Worm (Caenorhabditis elegans) whole organism, L1 larva: Measurements from ENCODE around the gene F37C4.5.

ENCODE experiments used
- aly-2 ChIP-seq: fragments of 150-350 bp; optimal IDR thresholded peaks from 2 replicates; lab custom pipeline; 2014; ENCODE audit warnings: missing biosample characterization, missing genetic modification characterization
- blmp-1 ChIP-seq: fragments of 150-350 bp; optimal IDR thresholded peaks from 2 replicates; lab custom pipeline; 2014; ENCODE audit warnings: missing biosample characterization, missing genetic modification characterization
- ceh-63 ChIP-seq: fragments of 200-800 bp; sonication (Bioruptor generic); optimal IDR thresholded peaks from 2 replicates; lab custom pipeline; 2018; ENCODE audit warnings: mild to moderate bottlenecking, missing genetic modification characterization, missing compliant biosample characterization
- ceh-8 ChIP-seq: fragments of 200-800 bp; sonication (Bioruptor generic); optimal IDR thresholded peaks from 2 replicates; lab custom pipeline; 2018; ENCODE audit warnings: mild to moderate bottlenecking, missing genetic modification characterization, moderate library complexity, missing compliant biosample characterization
- ceh-82 ChIP-seq, 3 experiments: fragments of 150-350 bp in 1 of 3; sonication (generic microtip) in 2 of 3; optimal IDR thresholded peaks; 2 replicates each; lab custom pipeline; 2014 to 2017; ENCODE audit warnings: missing biosample characterization in 3 of 3, missing genetic modification characterization in 3 of 3
- dsc-1 ChIP-seq: sonication (generic microtip); optimal IDR thresholded peaks from 2 replicates; lab custom pipeline; 2016; ENCODE audit warnings: mild to moderate bottlenecking, missing genetic modification characterization, missing compliant biosample characterization
- efl-1 ChIP-seq, 4 experiments: fragments of 150-350 bp; optimal IDR thresholded peaks in 3 of 4; peaks in 1 of 4; 1 replicate in 1 of 4; 2 replicates in 3 of 4; lab custom pipeline; 2014; ENCODE audit warnings: missing biosample characterization in 2 of 4, missing genetic modification characterization in 2 of 4, missing genetic modification reagents in 2 of 4
- efl-3 ChIP-seq: fragments of 200-800 bp; sonication (Bioruptor generic); optimal IDR thresholded peaks from 2 replicates; lab custom pipeline; 2018; ENCODE audit warnings: mild to moderate bottlenecking, missing genetic modification characterization, missing compliant biosample characterization
- elt-3 ChIP-seq, 6 experiments: fragments of 150-350 bp in 1 of 6; sonication (generic microtip); optimal IDR thresholded peaks; 2 replicates each; lab custom pipeline; 2017 to 2018; ENCODE audit warnings: missing biosample characterization in 6 of 6, missing genetic modification characterization in 6 of 6, inconsistent platforms in 1 of 6
- fkh-4 ChIP-seq: sonication (generic microtip); optimal IDR thresholded peaks from 2 replicates; lab custom pipeline; 2016; ENCODE audit warnings: missing compliant biosample characterization, missing genetic modification characterization, borderline replicate concordance
- fkh-8 ChIP-seq: sonication (generic microtip); optimal IDR thresholded peaks from 2 replicates; lab custom pipeline; 2016; ENCODE audit warnings: mild to moderate bottlenecking, missing genetic modification characterization, missing compliant biosample characterization
- grh-1 ChIP-seq: fragments of 200-800 bp; sonication (Bioruptor generic); IDR thresholded peaks from 2 replicates; pipeline ENCODE4 v1.3.6; 2022; ENCODE audit warnings: missing genetic modification reagents, missing genetic modification characterization, missing compliant biosample characterization
- hlh-17 ChIP-seq: fragments of 200-800 bp; sonication (Bioruptor generic); optimal IDR thresholded peaks from 2 replicates; lab custom pipeline; 2018; ENCODE audit warnings: missing genetic modification characterization, mild to moderate bottlenecking, missing compliant biosample characterization, moderate library complexity, borderline replicate concordance
- jun-1 ChIP-seq: fragments of 150-350 bp; optimal IDR thresholded peaks from 2 replicates; lab custom pipeline; 2014; ENCODE audit warnings: missing biosample characterization, missing genetic modification reagents, missing genetic modification characterization
- lin-14 ChIP-seq: fragments of 200-800 bp; sonication (Bioruptor generic); optimal IDR thresholded peaks from 2 replicates; lab custom pipeline; 2018; ENCODE audit warnings: mild to moderate bottlenecking, missing genetic modification characterization, moderate library complexity, missing compliant biosample characterization
- lin-15B ChIP-seq: fragments of 150-350 bp; sonication (generic microtip); optimal IDR thresholded peaks from 3 replicates; lab custom pipeline; 2014; ENCODE audit warnings: missing biosample characterization, missing genetic modification characterization
- mdl-1 ChIP-seq, 2 experiments: fragments of 150-350 bp; optimal IDR thresholded peaks; 2 replicates each; lab custom pipeline; 2014 to 2017; ENCODE audit warnings: missing biosample characterization in 2 of 2, missing genetic modification characterization in 2 of 2, inconsistent platforms in 1 of 2
- nhr-47 ChIP-seq: sonication (generic microtip); optimal IDR thresholded peaks from 2 replicates; lab custom pipeline; 2016; ENCODE audit warnings: mild to moderate bottlenecking, missing genetic modification characterization, moderate library complexity, missing compliant biosample characterization
- nhr-71 ChIP-seq: sonication (generic microtip); optimal IDR thresholded peaks from 2 replicates; lab custom pipeline; 2016; ENCODE audit warnings: mild to moderate bottlenecking, missing genetic modification characterization, moderate library complexity, missing compliant biosample characterization
- nhr-85 ChIP-seq: sonication (generic microtip); peaks from one replicate; lab custom pipeline; 2016; ENCODE audit warnings: missing genetic modification characterization, inconsistent platforms, missing compliant biosample characterization
- pax-3 ChIP-seq: fragments of 200-800 bp; sonication (Bioruptor generic); optimal IDR thresholded peaks from 2 replicates; lab custom pipeline; 2018; ENCODE audit warnings: mild to moderate bottlenecking, missing genetic modification characterization, moderate library complexity, missing compliant biosample characterization
- pqm-1 ChIP-seq: sonication (generic microtip); optimal IDR thresholded peaks from 3 replicates; lab custom pipeline; 2017; ENCODE audit warnings: missing biosample characterization, missing genetic modification characterization
- snu-23 ChIP-seq: sonication (generic microtip); optimal IDR thresholded peaks from 2 replicates; lab custom pipeline; 2016; ENCODE audit warnings: missing genetic modification characterization, missing compliant biosample characterization
- sox-4 ChIP-seq: sonication (generic microtip); optimal IDR thresholded peaks from 2 replicates; lab custom pipeline; 2016; ENCODE audit warnings: missing genetic modification characterization, missing compliant biosample characterization
- sptf-1 ChIP-seq: fragments of 150-350 bp; optimal IDR thresholded peaks from 2 replicates; lab custom pipeline; 2014; ENCODE audit warnings: missing biosample characterization, missing genetic modification characterization
- swsn-7 ChIP-seq: sonication (generic microtip); optimal IDR thresholded peaks from 2 replicates; lab custom pipeline; 2016; ENCODE audit warnings: missing genetic modification characterization, missing compliant biosample characterization
- unc-86 ChIP-seq: sonication (generic microtip); optimal IDR thresholded peaks from 2 replicates; lab custom pipeline; 2016; ENCODE audit warnings: missing genetic modification characterization, missing compliant biosample characterization
- vab-15 ChIP-seq: sonication (generic microtip); optimal IDR thresholded peaks from 2 replicates; lab custom pipeline; 2017; ENCODE audit warnings: missing genotype, mild to moderate bottlenecking, missing genetic modification characterization, missing compliant biosample characterization
- zip-4 ChIP-seq: fragments of 200-800 bp; sonication (Bioruptor generic); optimal IDR thresholded peaks from 2 replicates; lab custom pipeline; 2018; ENCODE audit warnings: mild to moderate bottlenecking, missing genetic modification characterization, moderate library complexity, missing compliant biosample characterization
- ztf-11 ChIP-seq, 2 experiments: sonication (generic microtip); optimal IDR thresholded peaks; 2 replicates each; lab custom pipeline; 2016 to 2017; ENCODE audit warnings: missing genetic modification characterization in 2 of 2, missing biosample characterization in 1 of 2, missing compliant biosample characterization in 1 of 2
- ztf-4 ChIP-seq: fragments of 150-350 bp; optimal IDR thresholded peaks from 2 replicates; lab custom pipeline; 2014; ENCODE audit warnings: missing biosample characterization, missing genetic modification characterization

F37C4.5 gene

ce11 chrIV:3835065-3835464, 38.5 kb downstream of the F37C4.5 start, which contains the start of gene cal-3:
cal-3 (minus strand) TSS chrIV:3835165.
- TF ChIP-seq efl-1 (optimal IDR thresholded peaks at IDR 0.05; lab: Kevin White, UChicago) (no peak), efl-1 (GFP tag; optimal IDR thresholded peaks at IDR 0.05 in 1 of 2; lab: Kevin White, UChicago) (peak in 1 of 2 experiments; percentile 19), nhr-71 (no peak), ceh-8 (GFP tag; lab: Kevin White, UChicago) (no peak), fkh-4 (tag; lab: Kevin White, UChicago) (no peak), ztf-11 (tag; optimal IDR thresholded peaks at IDR 0.05; lab: Kevin White, UChicago) (no peak)

- TF ChIP-seq fkh-8 (tag; lab: Kevin White, UChicago) (peak; percentile 24), efl-3 (GFP tag; lab: Kevin White, UChicago) (no peak), dsc-1 (tag; lab: Kevin White, UChicago) (peak; percentile 87), sox-4 (peak; percentile 42), ceh-8 (GFP tag; lab: Kevin White, UChicago) (no peak), pax-3 (peak; percentile 42), efl-1 (optimal IDR thresholded peaks at IDR 0.05; lab: Kevin White, UChicago) (no peak), efl-1 (GFP tag; optimal IDR thresholded peaks at IDR 0.05 in 1 of 2; lab: Kevin White, UChicago) (peak in 1 of 2 experiments; percentile 4), nhr-71 (no peak)
- TF ChIP-seq, all 84 proteins: peak for 5
Measured at ce11 chrIV:3833778-3834177, 39.8 kb downstream of the F37C4.5 start.

ce11 chrIV:3832040-3832439, 41.6 kb downstream of the F37C4.5 start:
- peak; percentile 75 for TF ChIP-seq fkh-8 (tag; lab: Kevin White, UChicago)
- peak; percentile 52 for TF ChIP-seq nhr-71
- TF ChIP-seq efl-1 (optimal IDR thresholded peaks at IDR 0.05; lab: Kevin White, UChicago), result no peak
- TF ChIP-seq efl-1 (GFP tag; optimal IDR thresholded peaks at IDR 0.05 in 1 of 2; lab: Kevin White, UChicago), result peak in 1 of 2 experiments; percentile 73
- no peak for TF ChIP-seq hlh-17
- TF ChIP-seq dsc-1 (tag; lab: Kevin White, UChicago), result peak; percentile 58
- TF ChIP-seq mdl-1 (tag; optimal IDR thresholded peaks at IDR 0.05; lab: Kevin White, UChicago), result no peak
- TF ChIP-seq nhr-47 (tag; lab: Kevin White, UChicago), result peak; percentile 40
- TF ChIP-seq pax-3, result peak; percentile 32

ce11 chrIV:3827724-3828123, 45.9 kb downstream of the F37C4.5 start:
- no peak for TF ChIP-seq aly-2
- TF ChIP-seq pax-3, result no peak
- TF ChIP-seq ceh-82 (tag; optimal IDR thresholded peaks at IDR 0.05; lab: Kevin White, UChicago), result no peak
- TF ChIP-seq fkh-8 (tag; lab: Kevin White, UChicago), result no peak
- TF ChIP-seq sptf-1, result no peak
- no peak for TF ChIP-seq nhr-71
- TF ChIP-seq ztf-4 (tag; lab: Kevin White, UChicago), result no peak
- TF ChIP-seq grh-1 (GFP tag; lab: Robert Waterston, UW), result no peak
- no peak for TF ChIP-seq ceh-63 (GFP tag; lab: Kevin White, UChicago)
- peak; percentile 44 for TF ChIP-seq nhr-85 (tag; lab: Kevin White, UChicago)
- peak; percentile 88 for TF ChIP-seq blmp-1 (tag; lab: Kevin White, UChicago)

- TF ChIP-seq ceh-63 (GFP tag; lab: Kevin White, UChicago), result no peak
- no peak for TF ChIP-seq sox-4
- TF ChIP-seq efl-1 (optimal IDR thresholded peaks at IDR 0.05; lab: Kevin White, UChicago), result no peak
- TF ChIP-seq efl-1 (GFP tag; optimal IDR thresholded peaks at IDR 0.05 in 1 of 2; lab: Kevin White, UChicago), result no peak
- no peak for TF ChIP-seq elt-3 (tag; optimal IDR thresholded peaks at IDR 0.05; lab: Kevin White, UChicago)
- TF ChIP-seq swsn-7 (tag; lab: Kevin White, UChicago), result no peak
- no peak for TF ChIP-seq unc-86 (tag; lab: Kevin White, UChicago)
- TF ChIP-seq lin-14, result peak; percentile 37
- TF ChIP-seq sptf-1, result no peak
- TF ChIP-seq nhr-71, result peak; percentile 1
- TF ChIP-seq dsc-1 (tag; lab: Kevin White, UChicago), result no peak
- no peak for TF ChIP-seq ceh-82 (tag; optimal IDR thresholded peaks at IDR 0.05; lab: Kevin White, UChicago)
- peak; percentile 76 for TF ChIP-seq nhr-85 (tag; lab: Kevin White, UChicago)
- peak; percentile 74 for TF ChIP-seq vab-15 (tag; lab: Kevin White, UChicago)
- TF ChIP-seq lin-15B (tag; lab: Kevin White, UChicago), result no peak
- no peak for TF ChIP-seq zip-4 (GFP tag; lab: Kevin White, UChicago)
- no peak for TF ChIP-seq pqm-1
- TF ChIP-seq snu-23, result peak; percentile 14
- TF ChIP-seq jun-1 (tag; lab: Kevin White, UChicago), result no peak
- peak in 1 of 2 experiments; percentile 20 for TF ChIP-seq ztf-11 (tag; optimal IDR thresholded peaks at IDR 0.05; lab: Kevin White, UChicago)
- TF ChIP-seq, all 84 proteins: peak for 6
Measured at ce11 chrIV:3826590-3827128, 46.9 kb downstream of the F37C4.5 start, which contains the start of gene F28F9.3. F28F9.3 (plus strand) TSS chrIV:3826890.
